Fruit fly (Drosophila melanogaster) whole organism, prepupa: Measurements from ENCODE around the gene CG2816.

Source experiments
- Blimp-1 ChIP-seq: fragments of 200-800 bp; sonication (Bioruptor generic); optimal IDR thresholded peaks from 3 replicates; lab custom pipeline; 2017; ENCODE audit warnings: missing biosample characterization, missing genetic modification characterization, mild to moderate bottlenecking, moderate library complexity, missing genetic modification reagents
- CG10631 ChIP-seq: fragments of 200-800 bp; sonication (Bioruptor generic); optimal IDR thresholded peaks from 2 replicates; lab custom pipeline; 2016; ENCODE audit warnings: missing biosample characterization, missing genetic modification characterization
- CG10669 ChIP-seq: fragments of 200-800 bp; sonication (Bioruptor generic); optimal IDR thresholded peaks from 3 replicates; lab custom pipeline; 2018; ENCODE audit warnings: missing biosample characterization, mild to moderate bottlenecking, missing genetic modification characterization, moderate library complexity
- CG11294 ChIP-seq: fragments of 200-800 bp; sonication (Bioruptor generic); IDR thresholded peaks from 2 replicates; pipeline ENCODE4 v1.3.6; 2022; ENCODE audit warnings: missing biosample characterization, missing genetic modification characterization
- CG11762 ChIP-seq: fragments of 200-800 bp; sonication (Bioruptor generic); optimal IDR thresholded peaks from 3 replicates; lab custom pipeline; 2016; ENCODE audit warnings: missing biosample characterization, missing genetic modification characterization; ENCODE audit not compliant: insufficient read depth
- CG11902 ChIP-seq: fragments of 200-800 bp; sonication (Bioruptor generic); optimal IDR thresholded peaks from 3 replicates; lab custom pipeline; 2016; ENCODE audit warnings: missing biosample characterization, missing genetic modification characterization
- CG15336 ChIP-seq: fragments of 200-800 bp; sonication (Bioruptor generic); IDR thresholded peaks from 2 replicates; pipeline ENCODE4 v1.3.6; 2022; ENCODE audit warnings: missing biosample characterization, missing genetic modification characterization
- CG1621 ChIP-seq: fragments of 200-800 bp; sonication (Bioruptor generic); optimal IDR thresholded peaks from 3 replicates; lab custom pipeline; 2018; ENCODE audit warnings: missing biosample characterization, mild to moderate bottlenecking, missing genetic modification characterization
- CG3032 ChIP-seq: fragments of 200-800 bp; optimal IDR thresholded peaks from 2 replicates; lab custom pipeline; 2019; ENCODE audit warnings: missing biosample characterization, mild to moderate bottlenecking, missing genetic modification characterization, moderate library complexity
- CG31627 ChIP-seq: fragments of 200-800 bp; sonication (Bioruptor generic); optimal IDR thresholded peaks from 3 replicates; lab custom pipeline; 2016; ENCODE audit warnings: missing biosample characterization, missing genetic modification characterization
- CG32006 ChIP-seq: fragments of 200-800 bp; sonication (Bioruptor generic); optimal IDR thresholded peaks from 3 replicates; lab custom pipeline; 2017; ENCODE audit warnings: missing biosample characterization, mild to moderate bottlenecking, missing genetic modification characterization
- CG34406 ChIP-seq: fragments of 200-800 bp; sonication (Bioruptor generic); optimal IDR thresholded peaks from 3 replicates; lab custom pipeline; 2016; ENCODE audit warnings: missing biosample characterization, missing genetic modification characterization
- CG3919 ChIP-seq: fragments of 200-800 bp; sonication (Bioruptor generic); optimal IDR thresholded peaks from 3 replicates; lab custom pipeline; 2016; ENCODE audit warnings: missing biosample characterization, missing genetic modification characterization
- CG4318 ChIP-seq: fragments of 200-800 bp; sonication (Bioruptor generic); optimal IDR thresholded peaks from 3 replicates; lab custom pipeline; 2017; ENCODE audit warnings: missing biosample characterization, mild to moderate bottlenecking, missing genetic modification characterization
- CG6163 ChIP-seq: fragments of 200-800 bp; sonication (Bioruptor generic); IDR thresholded peaks from 3 replicates; pipeline ENCODE4 v1.3.6; 2022; ENCODE audit warnings: missing biosample characterization, missing genetic modification characterization
- CG6276 ChIP-seq: fragments of 200-800 bp; sonication (Bioruptor generic); optimal IDR thresholded peaks from 2 replicates; lab custom pipeline; 2017; ENCODE audit warnings: missing biosample characterization, mild to moderate bottlenecking, missing genetic modification characterization
- CG6792 ChIP-seq: fragments of 200-800 bp; sonication (Bioruptor generic); optimal IDR thresholded peaks from 3 replicates; lab custom pipeline; 2016; ENCODE audit warnings: missing biosample characterization, missing genetic modification characterization
- CG6808 ChIP-seq: fragments of 200-800 bp; sonication (Bioruptor generic); optimal IDR thresholded peaks from 3 replicates; lab custom pipeline; 2017; ENCODE audit warnings: missing biosample characterization, missing genetic modification characterization, mild to moderate bottlenecking, moderate library complexity, missing genetic modification reagents
- CG6854 ChIP-seq: fragments of 200-800 bp; sonication (Bioruptor generic); optimal IDR thresholded peaks from 2 replicates; lab custom pipeline; 2017; ENCODE audit warnings: missing biosample characterization, mild to moderate bottlenecking, missing genetic modification characterization
- CG7368 ChIP-seq: fragments of 200-800 bp; sonication (Bioruptor generic); optimal IDR thresholded peaks from 3 replicates; lab custom pipeline; 2016; ENCODE audit warnings: missing biosample characterization, missing genetic modification characterization
- CG8119 ChIP-seq: fragments of 200-800 bp; sonication (Bioruptor generic); IDR thresholded peaks from 3 replicates; pipeline ENCODE4 v1.3.6; 2022; ENCODE audit warnings: missing biosample characterization, missing genetic modification characterization
- CG8319 ChIP-seq: fragments of 200-800 bp; sonication (Bioruptor generic); optimal IDR thresholded peaks from 3 replicates; lab custom pipeline; 2016; ENCODE audit warnings: missing biosample characterization, missing genetic modification characterization
- CG8632 ChIP-seq: fragments of 200-800 bp; sonication (Bioruptor generic); optimal IDR thresholded peaks from 3 replicates; lab custom pipeline; 2016; ENCODE audit warnings: missing biosample characterization, missing genetic modification characterization
- CG9139 ChIP-seq: fragments of 200-800 bp; sonication (Bioruptor generic); optimal IDR thresholded peaks from 3 replicates; lab custom pipeline; 2017; ENCODE audit warnings: missing biosample characterization, mild to moderate bottlenecking, missing genetic modification characterization
- Eip75B ChIP-seq: fragments of 200-800 bp; sonication (Bioruptor generic); optimal IDR thresholded peaks from 3 replicates; lab custom pipeline; 2016; ENCODE audit warnings: missing biosample characterization, missing genetic modification characterization
- Eip78C ChIP-seq: fragments of 200-800 bp; sonication (Bioruptor generic); peaks from one replicate; lab custom pipeline; 2016; ENCODE audit warnings: missing biosample characterization, missing genetic modification characterization
- Eip93F ChIP-seq: fragments of 200-800 bp; sonication (Bioruptor generic); optimal IDR thresholded peaks from 2 replicates; lab custom pipeline; 2016; ENCODE audit warnings: missing biosample characterization, mild to moderate bottlenecking, missing genetic modification characterization
- Ets96B ChIP-seq: fragments of 200-800 bp; optimal IDR thresholded peaks from 2 replicates; lab custom pipeline; 2019; ENCODE audit warnings: missing biosample characterization, mild to moderate bottlenecking, missing genetic modification characterization, moderate library complexity
- Hr38 ChIP-seq: sonication (Bioruptor generic); optimal IDR thresholded peaks from 2 replicates; lab custom pipeline; 2016; ENCODE audit warnings: missing biosample characterization, missing genetic modification characterization
- Hr39 ChIP-seq: fragments of 200-800 bp; sonication (Bioruptor generic); optimal IDR thresholded peaks from 2 replicates; lab custom pipeline; 2016; ENCODE audit warnings: missing biosample characterization, missing genetic modification characterization
- Hr4 ChIP-seq: fragments of 200-800 bp; sonication (Bioruptor generic); optimal IDR thresholded peaks from 3 replicates; lab custom pipeline; 2016; ENCODE audit warnings: missing biosample characterization, missing genetic modification characterization
- Lpt ChIP-seq: fragments of 200-800 bp; sonication (Bioruptor generic); optimal IDR thresholded peaks from 3 replicates; lab custom pipeline; 2016; ENCODE audit warnings: missing biosample characterization, missing genetic modification characterization
- Met ChIP-seq: fragments of 200-800 bp; sonication (Bioruptor generic); optimal IDR thresholded peaks from 3 replicates; lab custom pipeline; 2016; ENCODE audit warnings: missing biosample characterization, missing genetic modification characterization
- OdsH ChIP-seq: fragments of 200-800 bp; sonication (Bioruptor generic); optimal IDR thresholded peaks from 3 replicates; lab custom pipeline; 2016; ENCODE audit warnings: missing biosample characterization, missing genetic modification characterization
- Smox ChIP-seq: fragments of 200-800 bp; sonication (Bioruptor generic); optimal IDR thresholded peaks from 3 replicates; lab custom pipeline; 2016; ENCODE audit warnings: missing biosample characterization, missing genetic modification characterization
- Sox102F ChIP-seq: fragments of 200-800 bp; sonication (Bioruptor generic); optimal IDR thresholded peaks from 2 replicates; lab custom pipeline; 2016; ENCODE audit warnings: missing biosample characterization, mild to moderate bottlenecking, missing genetic modification characterization
- Sox15 ChIP-seq: fragments of 200-800 bp; sonication (Bioruptor generic); optimal IDR thresholded peaks from 3 replicates; lab custom pipeline; 2016; ENCODE audit warnings: missing biosample characterization, missing genetic modification characterization
- achi ChIP-seq: fragments of 200-800 bp; sonication (Bioruptor generic); optimal IDR thresholded peaks from 3 replicates; lab custom pipeline; 2016; ENCODE audit warnings: missing biosample characterization, missing genetic modification characterization
- cyc ChIP-seq: fragments of 200-800 bp; sonication (Bioruptor generic); optimal IDR thresholded peaks from 3 replicates; lab custom pipeline; 2016; ENCODE audit warnings: missing biosample characterization, missing genetic modification characterization
- dac ChIP-seq: fragments of 200-800 bp; sonication (Bioruptor generic); optimal IDR thresholded peaks from 2 replicates; lab custom pipeline; 2017; ENCODE audit warnings: missing biosample characterization, mild to moderate bottlenecking, missing genetic modification characterization
- dsx ChIP-seq: fragments of 200-800 bp; optimal IDR thresholded peaks from 3 replicates; lab custom pipeline; 2019; ENCODE audit warnings: missing biosample characterization, mild to moderate bottlenecking, missing genetic modification characterization, moderate library complexity; ENCODE audit not compliant: poor library complexity, severe bottlenecking
- eg ChIP-seq: fragments of 200-800 bp; sonication (Bioruptor generic); IDR thresholded peaks from 3 replicates; pipeline ENCODE4 v1.3.6; 2022; ENCODE audit warnings: missing biosample characterization, missing genetic modification characterization
- esn ChIP-seq: fragments of 200-800 bp; sonication (Bioruptor generic); optimal IDR thresholded peaks from 2 replicates; lab custom pipeline; 2016; ENCODE audit warnings: missing biosample characterization, mild to moderate bottlenecking, missing genetic modification characterization, moderate library complexity
- fd59A ChIP-seq: fragments of 200-800 bp; sonication (Bioruptor generic); optimal IDR thresholded peaks from 2 replicates; lab custom pipeline; 2017; ENCODE audit warnings: missing biosample characterization, mild to moderate bottlenecking, missing genetic modification characterization, missing genetic modification reagents
- fd85E ChIP-seq: fragments of 200-800 bp; sonication (Bioruptor generic); optimal IDR thresholded peaks from 3 replicates; lab custom pipeline; 2016; ENCODE audit warnings: missing biosample characterization, missing genetic modification characterization
- fkh ChIP-seq: fragments of 200-800 bp; sonication (Bioruptor generic); optimal IDR thresholded peaks from 3 replicates; lab custom pipeline; 2017; ENCODE audit warnings: missing biosample characterization, mild to moderate bottlenecking, missing genetic modification characterization, moderate library complexity
- lz ChIP-seq: fragments of 200-800 bp; sonication (Bioruptor generic); optimal IDR thresholded peaks from 3 replicates; lab custom pipeline; 2016; ENCODE audit warnings: missing biosample characterization, missing genetic modification characterization
- net ChIP-seq: fragments of 200-800 bp; sonication (Bioruptor generic); optimal IDR thresholded peaks from 3 replicates; lab custom pipeline; 2016; ENCODE audit warnings: missing biosample characterization, missing genetic modification characterization
- salr ChIP-seq, 2 experiments: fragments of 200-800 bp; sonication (Bioruptor generic); optimal IDR thresholded peaks; 3 replicates each; lab custom pipeline; 2016 to 2018; ENCODE audit warnings: missing biosample characterization in 2 of 2, missing genetic modification characterization in 2 of 2, mild to moderate bottlenecking in 1 of 2
- spab ChIP-seq: fragments of 200-800 bp; sonication (Bioruptor generic); optimal IDR thresholded peaks from 2 replicates; lab custom pipeline; 2017; ENCODE audit warnings: missing biosample characterization, mild to moderate bottlenecking, missing genetic modification characterization, missing genetic modification reagents
- ss ChIP-seq, 2 experiments: fragments of 200-800 bp; sonication (Bioruptor generic); optimal IDR thresholded peaks; 2 replicates in 1 of 2; 3 replicates in 1 of 2; lab custom pipeline; 2017 to 2018; ENCODE audit warnings: mild to moderate bottlenecking in 2 of 2, missing biosample characterization in 2 of 2, missing genetic modification characterization in 2 of 2, moderate library complexity in 1 of 2
- topi ChIP-seq: fragments of 200-800 bp; sonication (Bioruptor generic); optimal IDR thresholded peaks from 3 replicates; lab custom pipeline; 2016; ENCODE audit warnings: missing biosample characterization, missing genetic modification characterization
- vri ChIP-seq: fragments of 200-800 bp; sonication (Bioruptor generic); optimal IDR thresholded peaks from 3 replicates; lab custom pipeline; 2016; ENCODE audit warnings: missing biosample characterization, mild to moderate bottlenecking, missing genetic modification characterization

The CG2816 gene

dm6 chr2L:3731055-3731454, 27.6 kb downstream of the CG2816 start:
- TF ChIP-seq Sox102F (GFP tag; lab: Kevin White, UChicago) (no peak), Eip93F (GFP tag; lab: Kevin White, UChicago) (no peak), CG6808 (GFP tag; lab: Kevin White, UChicago) (no peak), esn (no peak), CG10631 (GFP tag; lab: Kevin White, UChicago) (peak; percentile 1), CG6792 (GFP tag; lab: Kevin White, UChicago) (no peak), fd85E (GFP tag; lab: Kevin White, UChicago) (no peak), cyc (GFP tag; lab: Kevin White, UChicago) (no peak), Eip78C (GFP tag; lab: Kevin White, UChicago) (peak; percentile 48), Smox (GFP tag; lab: Kevin White, UChicago) (no peak), CG11902 (no peak), CG8119 (peak; percentile 71), dsx (GFP tag; lab: Kevin White, UChicago) (no peak), fd59A (no peak), Lpt (GFP tag; lab: Kevin White, UChicago) (peak; percentile 44), CG6854 (GFP tag; lab: Kevin White, UChicago) (no peak), CG8632 (no peak), Blimp-1 (no peak), CG34406 (GFP tag; lab: Kevin White, UChicago) (no peak), CG7368 (GFP tag; lab: Kevin White, UChicago) (no peak), ss (GFP tag; optimal IDR thresholded peaks at IDR 0.05; lab: Kevin White, UChicago) (no peak), dac (GFP tag; lab: Kevin White, UChicago) (peak; percentile 74), salr (GFP tag; optimal IDR thresholded peaks at IDR 0.05; lab: Kevin White, UChicago) (peak in 1 of 2 experiments; percentile 42), CG1621 (tag; lab: Kevin White, UChicago) (no peak), CG3032 (tag; lab: Kevin White, UChicago) (no peak), CG9139 (GFP tag; lab: Kevin White, UChicago) (no peak), CG15336 (GFP tag; lab: Robert Waterston, UW) (peak; percentile 62), CG3919 (peak; percentile 13), Ets96B (tag; lab: Kevin White, UChicago) (no peak), eg (GFP tag; lab: Robert Waterston, UW) (0 out of 3 replicates have a peak, but pooled peaks have one; percentile 43), CG10669 (no peak), CG31627 (GFP tag; lab: Kevin White, UChicago) (no peak), OdsH (GFP tag; lab: Kevin White, UChicago) (no peak), CG8319 (GFP tag; lab: Kevin White, UChicago) (no peak), Hr38 (GFP tag; lab: Kevin White, UChicago) (no peak), lz (GFP tag; lab: Kevin White, UChicago) (no peak), Eip75B (GFP tag; lab: Kevin White, UChicago) (no peak), fkh (no peak), CG6276 (GFP tag; lab: Kevin White, UChicago) (peak; percentile 74), Sox15 (no peak), vri (no peak), spab (GFP tag; lab: Kevin White, UChicago) (no peak), CG6163 (GFP tag; lab: Robert Waterston, UW) (no peak), Met (GFP tag; lab: Kevin White, UChicago) (no peak), CG11294 (no peak), Hr4 (peak; percentile 85), net (GFP tag; lab: Kevin White, UChicago) (no peak), CG32006 (GFP tag; lab: Kevin White, UChicago) (peak; percentile 90), Hr39 (no peak), CG11762 (GFP tag; lab: Kevin White, UChicago) (no peak), achi (GFP tag; lab: Kevin White, UChicago) (no peak), topi (GFP tag; lab: Kevin White, UChicago) (no peak), CG4318 (peak; percentile 74)
